Worm (Caenorhabditis elegans) whole organism, late embryonic: ENCODE data around the gene C01G10.17.

Experiments
- F13H6.1 ChIP-seq: sonication (generic microtip); optimal IDR thresholded peaks from 2 replicates; lab custom pipeline; 2016; ENCODE audit warnings: missing genetic modification characterization, missing compliant biosample characterization
- K09A11.1 ChIP-seq: sonication (generic microtip); optimal IDR thresholded peaks from 2 replicates; lab custom pipeline; 2017; ENCODE audit warnings: antibody characterized with exemption, mild to moderate bottlenecking, missing genetic modification characterization, missing compliant biosample characterization; ENCODE audit not compliant: insufficient read depth
- ama-1 ChIP-seq: fragments of 150-350 bp; optimal IDR thresholded peaks from 2 replicates; lab custom pipeline; 2014
- ceh-24 ChIP-seq: sonication (generic microtip); optimal IDR thresholded peaks from 2 replicates; lab custom pipeline; 2016; ENCODE audit warnings: mild to moderate bottlenecking, missing genetic modification characterization, missing compliant biosample characterization
- ceh-31 ChIP-seq: sonication (generic microtip); optimal IDR thresholded peaks from 2 replicates; lab custom pipeline; 2016; ENCODE audit warnings: missing genetic modification characterization, missing compliant biosample characterization
- ceh-9 ChIP-seq: sonication (generic microtip); optimal IDR thresholded peaks from 2 replicates; lab custom pipeline; 2016; ENCODE audit warnings: mild to moderate bottlenecking, missing genetic modification characterization, inconsistent platforms, missing compliant biosample characterization
- dve-1 ChIP-seq: sonication (generic microtip); optimal IDR thresholded peaks from 2 replicates; lab custom pipeline; 2017; ENCODE audit warnings: antibody characterized with exemption, mild to moderate bottlenecking, missing genetic modification characterization, missing compliant biosample characterization
- eyg-1 ChIP-seq: sonication (generic microtip); optimal IDR thresholded peaks from 2 replicates; lab custom pipeline; 2016; ENCODE audit warnings: missing genotype, missing genetic modification characterization, missing compliant biosample characterization
- hlh-15 ChIP-seq: sonication (generic microtip); optimal IDR thresholded peaks from 2 replicates; lab custom pipeline; 2016; ENCODE audit warnings: missing genetic modification characterization, missing compliant biosample characterization
- hlh-30 ChIP-seq: sonication (generic microtip); optimal IDR thresholded peaks from 2 replicates; lab custom pipeline; 2017; ENCODE audit warnings: antibody characterized with exemption, missing genetic modification characterization, missing compliant biosample characterization; ENCODE audit not compliant: insufficient read depth
- nhr-11 ChIP-seq: fragments of 150-350 bp; optimal IDR thresholded peaks from 2 replicates; lab custom pipeline; 2014; ENCODE audit warnings: missing biosample characterization, missing genetic modification characterization
- pha-4 ChIP-seq: fragments of 150-350 bp; optimal IDR thresholded peaks from 2 replicates; lab custom pipeline; 2018; ENCODE audit warnings: missing biosample characterization, missing genetic modification reagents, missing genetic modification characterization
- sox-4 ChIP-seq: sonication (generic microtip); optimal IDR thresholded peaks from 2 replicates; lab custom pipeline; 2017; ENCODE audit warnings: mild to moderate bottlenecking, missing genetic modification characterization, inconsistent platforms, missing compliant biosample characterization
- syd-9 ChIP-seq: sonication (generic microtip); optimal IDR thresholded peaks from 2 replicates; lab custom pipeline; 2016; ENCODE audit warnings: mild to moderate bottlenecking, missing genetic modification characterization, moderate library complexity, missing compliant biosample characterization

DNA sequence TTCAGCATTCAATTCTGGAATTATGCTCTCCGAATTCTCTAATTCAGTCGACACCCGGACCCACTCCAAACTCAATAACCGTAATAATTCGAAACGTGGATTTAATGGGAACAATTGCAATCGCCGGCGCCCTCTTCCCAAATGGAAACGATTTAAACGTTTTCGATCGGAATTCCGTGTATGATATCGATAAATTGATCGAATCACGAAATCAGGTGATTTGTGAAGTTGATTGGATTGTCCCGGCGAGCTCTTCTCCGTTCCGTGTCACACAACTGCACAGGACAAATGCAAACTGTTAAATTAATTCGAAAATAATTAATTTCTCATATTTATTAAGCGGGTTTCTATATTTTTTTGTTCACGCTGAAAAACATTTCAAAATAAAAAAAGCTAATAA lies 34.7 kb upstream of the C01G10.17 start, which contains the start of gene C25D7.16:
- TF ChIP-seq ceh-24 (tag; lab: Kevin White, UChicago) (no peak), ama-1 (no peak), F13H6.1 (tag; lab: Kevin White, UChicago) (no peak), sox-4 (tag; lab: Kevin White, UChicago) (no peak), syd-9 (tag; lab: Kevin White, UChicago) (no peak), hlh-15 (no peak), dve-1 (tag; lab: Kevin White, UChicago) (no peak), ceh-31 (no peak), ceh-9 (tag; lab: Kevin White, UChicago) (no peak), hlh-30 (tag; lab: Kevin White, UChicago) (no peak), K09A11.1 (tag; lab: Kevin White, UChicago) (no peak), nhr-11 (tag; lab: Kevin White, UChicago) (no peak), eyg-1 (tag; lab: Kevin White, UChicago) (no peak), pha-4 (no peak)
